Worm (Caenorhabditis elegans) whole organism, young adult: ENCODE results near the gene F38A5.8.
"Not testable (repeated sequence)": the region's sequence is repeated elsewhere in the genome, so short reads cannot be mapped to it uniquely, and the experiment has no call there.

Source experiments
- B0336.3 ChIP-seq: fragments of 200-800 bp; sonication (Bioruptor generic); IDR thresholded peaks from 2 replicates; pipeline ENCODE4 v1.3.6; 2022; ENCODE audit warnings: missing genetic modification characterization, missing compliant biosample characterization
- C06A6.2 ChIP-seq: fragments of 200-800 bp; sonication (Bioruptor generic); conservative IDR thresholded peaks from 2 replicates; pipeline ENCODE4 v1.3.6; 2022; ENCODE audit warnings: missing genetic modification characterization, missing compliant biosample characterization
- F52B5.7 ChIP-seq: sonication (generic microtip); optimal IDR thresholded peaks from 2 replicates; lab custom pipeline; 2016; ENCODE audit warnings: mild to moderate bottlenecking, missing genetic modification characterization, missing compliant biosample characterization
- T07F8.4 ChIP-seq: sonication (generic microtip); optimal IDR thresholded peaks from 2 replicates; lab custom pipeline; 2016; ENCODE audit warnings: mild to moderate bottlenecking, missing genetic modification characterization, moderate library complexity, missing compliant biosample characterization
- Y53G8AR.9 ChIP-seq: fragments of 200-800 bp; sonication (Bioruptor generic); conservative IDR thresholded peaks from 2 replicates; pipeline ENCODE4 v1.3.6; 2022; ENCODE audit warnings: missing genetic modification reagents, missing genetic modification characterization, missing compliant biosample characterization
- Y67H2A.10 ChIP-seq: fragments of 200-800 bp; sonication (Bioruptor generic); conservative IDR thresholded peaks from 2 replicates; pipeline ENCODE4 v1.3.6; 2022; ENCODE audit warnings: missing genetic modification reagents, missing genetic modification characterization, missing compliant biosample characterization
- akir-1 ChIP-seq: fragments of 200-800 bp; sonication (Bioruptor generic); optimal IDR thresholded peaks from 2 replicates; lab custom pipeline; 2018; ENCODE audit warnings: mild to moderate bottlenecking, missing genetic modification characterization, moderate library complexity, missing compliant biosample characterization
- ama-1 ChIP-seq, 3 experiments: fragments of 150-350 bp in 1 of 3; sonication (generic microtip) in 2 of 3; optimal IDR thresholded peaks; 2 replicates each; lab custom pipeline; 2014 to 2018; ENCODE audit warnings: missing biosample characterization in 2 of 3, missing genetic modification characterization in 2 of 3, missing genetic modification reagents in 2 of 3
- aptf-3 ChIP-seq: fragments of 200-800 bp; sonication (Bioruptor generic); IDR thresholded peaks from 2 replicates; pipeline ENCODE4 v1.3.6; 2022; ENCODE audit warnings: missing genetic modification characterization, missing compliant biosample characterization
- athp-1 ChIP-seq: sonication (generic microtip); optimal IDR thresholded peaks from 2 replicates; lab custom pipeline; 2017; ENCODE audit warnings: mild to moderate bottlenecking, missing genetic modification characterization, missing compliant biosample characterization
- attf-5 ChIP-seq: fragments of 200-800 bp; sonication (Bioruptor generic); optimal IDR thresholded peaks from 2 replicates; lab custom pipeline; 2018; ENCODE audit warnings: mild to moderate bottlenecking, missing genetic modification characterization, missing compliant biosample characterization
- bed-1 ChIP-seq: fragments of 200-800 bp; sonication (Bioruptor generic); IDR thresholded peaks from 2 replicates; pipeline ENCODE4 v1.3.6; 2022; ENCODE audit warnings: missing genetic modification reagents, missing genetic modification characterization, missing compliant biosample characterization
- cebp-1 ChIP-seq, 2 experiments: fragments of 200-800 bp in 1 of 2; sonication (Bioruptor generic) in 1 of 2; sonication (generic microtip) in 1 of 2; IDR thresholded peaks in 1 of 2; optimal IDR thresholded peaks in 1 of 2; 2 replicates each; pipeline versions ENCODE4 v1.3.6 to Lab custom; 2017 to 2022; ENCODE audit warnings: missing compliant biosample characterization in 2 of 2, missing genetic modification characterization in 2 of 2, mild to moderate bottlenecking in 1 of 2, missing genetic modification reagents in 1 of 2, moderate library complexity in 1 of 2
- ceh-27 ChIP-seq: fragments of 200-800 bp; sonication (Bioruptor generic); optimal IDR thresholded peaks from 2 replicates; lab custom pipeline; 2018; ENCODE audit warnings: mild to moderate bottlenecking, missing genetic modification characterization, moderate library complexity, missing compliant biosample characterization
- chd-7 ChIP-seq: sonication (generic microtip); optimal IDR thresholded peaks from 2 replicates; lab custom pipeline; 2016; ENCODE audit warnings: mild to moderate bottlenecking, missing genetic modification characterization, moderate library complexity, missing compliant biosample characterization
- efl-1 ChIP-seq: fragments of 150-350 bp; optimal IDR thresholded peaks from 2 replicates; lab custom pipeline; 2014; ENCODE audit warnings: missing biosample characterization, missing genetic modification reagents, missing genetic modification characterization
- lin-40 ChIP-seq: sonication (generic microtip); optimal IDR thresholded peaks from 2 replicates; lab custom pipeline; 2016; ENCODE audit warnings: missing genetic modification characterization, mild to moderate bottlenecking, missing compliant biosample characterization, missing genotype, missing genetic modification reagents
- mcd-1 ChIP-seq: fragments of 200-800 bp; sonication (Bioruptor generic); IDR thresholded peaks from 2 replicates; pipeline ENCODE4 v1.3.6; 2022; ENCODE audit warnings: missing genetic modification reagents, missing genetic modification characterization, missing compliant biosample characterization
- mes-4 ChIP-seq: sonication (generic microtip); optimal IDR thresholded peaks from 2 replicates; lab custom pipeline; 2016; ENCODE audit warnings: missing genotype, missing genetic modification characterization, missing compliant biosample characterization
- mxl-1 ChIP-seq: sonication (generic microtip); optimal IDR thresholded peaks from 2 replicates; lab custom pipeline; 2016; ENCODE audit warnings: missing genetic modification characterization, missing compliant biosample characterization
- nhr-179 ChIP-seq: sonication (generic microtip); optimal IDR thresholded peaks from 2 replicates; lab custom pipeline; 2016; ENCODE audit warnings: mild to moderate bottlenecking, missing genetic modification characterization, missing compliant biosample characterization
- nhr-80 ChIP-seq: sonication (generic microtip); optimal IDR thresholded peaks from 2 replicates; lab custom pipeline; 2016; ENCODE audit warnings: missing genetic modification characterization, missing compliant biosample characterization
- pha-4 ChIP-seq: fragments of 150-350 bp; sonication (generic microtip); optimal IDR thresholded peaks from 2 replicates; lab custom pipeline; 2014; ENCODE audit warnings: missing biosample characterization, missing genetic modification reagents, missing genetic modification characterization
- rec-8 ChIP-seq, 2 experiments: sonication (generic microtip); optimal IDR thresholded peaks; 2 replicates each; lab custom pipeline; 2016; ENCODE audit warnings: mild to moderate bottlenecking in 2 of 2, missing genetic modification characterization in 2 of 2, missing genetic modification reagents in 2 of 2, missing genotype in 2 of 2, missing biosample characterization in 1 of 2, missing compliant biosample characterization in 1 of 2, moderate library complexity in 1 of 2
- repo-1 ChIP-seq: sonication (generic microtip); optimal IDR thresholded peaks from 2 replicates; lab custom pipeline; 2017; ENCODE audit warnings: mild to moderate bottlenecking, missing genetic modification characterization, missing compliant biosample characterization
- rpc-1 ChIP-seq, 2 experiments: fragments of 150-350 bp in 1 of 2; sonication (generic microtip) in 1 of 2; optimal IDR thresholded peaks; 2 replicates each; lab custom pipeline; 2014 to 2018; ENCODE audit warnings: missing biosample characterization in 1 of 2, missing genetic modification characterization in 1 of 2, missing genetic modification reagents in 1 of 2, missing genotype in 1 of 2
- sdz-38 ChIP-seq: sonication (generic microtip); optimal IDR thresholded peaks from 2 replicates; lab custom pipeline; 2016; ENCODE audit warnings: missing genotype, missing genetic modification characterization, missing compliant biosample characterization
- sea-2 ChIP-seq: fragments of 200-800 bp; sonication (Bioruptor generic); IDR thresholded peaks from 2 replicates; pipeline ENCODE4 v1.3.6; 2022; ENCODE audit warnings: missing genetic modification characterization, missing compliant biosample characterization
- snpc-3.4 ChIP-seq: sonication (generic microtip); optimal IDR thresholded peaks from 2 replicates; lab custom pipeline; 2017; ENCODE audit warnings: missing genetic modification characterization, mild to moderate bottlenecking, missing compliant biosample characterization, antibody characterized with exemption, moderate library complexity, missing genotype, missing genetic modification reagents
- somi-1 ChIP-seq: fragments of 200-800 bp; sonication (Bioruptor generic); optimal IDR thresholded peaks from 2 replicates; lab custom pipeline; 2018; ENCODE audit warnings: mild to moderate bottlenecking, missing genetic modification characterization, missing compliant biosample characterization
- tbp1 ChIP-seq: fragments of 200-800 bp; sonication (Bioruptor generic); optimal IDR thresholded peaks from 2 replicates; lab custom pipeline; 2018; ENCODE audit warnings: mild to moderate bottlenecking, missing genetic modification characterization, missing compliant biosample characterization
- unc-130 ChIP-seq: sonication (generic microtip); optimal IDR thresholded peaks from 2 replicates; lab custom pipeline; 2016; ENCODE audit warnings: missing genetic modification reagents, missing genetic modification characterization, missing compliant biosample characterization
- ztf-18 ChIP-seq: sonication (generic microtip); optimal IDR thresholded peaks from 2 replicates; lab custom pipeline; 2016; ENCODE audit warnings: missing genotype, mild to moderate bottlenecking, missing genetic modification characterization, missing compliant biosample characterization
- ztf-26 ChIP-seq: sonication (generic microtip); optimal IDR thresholded peaks from 2 replicates; lab custom pipeline; 2017; ENCODE audit warnings: missing genetic modification characterization, missing compliant biosample characterization

The F38A5.8 gene

ce11 chrIV:6597918-6598317, 1.6 kb upstream of the F38A5.8 start, which contains the start of gene nspb-4:
nspb-4 (plus strand) TSS chrIV:6598218.
- not testable (repeated sequence) for TF ChIP-seq lin-40 (tag; lab: Kevin White, UChicago); nhr-179; Y67H2A.10

- TF ChIP-seq F52B5.7 (tag; lab: Kevin White, UChicago); ztf-26 (tag; lab: Kevin White, UChicago); Y53G8AR.9 (GFP tag; lab: Robert Waterston, UW): not testable (repeated sequence)
These were observed 807 bp upstream of the F38A5.8 start, which contains the start of gene nspb-5 for ce11 chrIV:6598740-6599139. nspb-5 (plus strand) TSS chrIV:6599040.

ce11 chrIV:6601213-6601724, 1.7 kb downstream of the F38A5.8 start, which contains the start of gene sup-36:
sup-36 (plus strand) TSS chrIV:6601674.
- TF ChIP-seq rec-8 (tag; optimal IDR thresholded peaks at IDR 0.05; lab: Kevin White, UChicago): no peak
- peak; percentile 31 for TF ChIP-seq nhr-80 (tag; lab: Kevin White, UChicago)
- no peak for TF ChIP-seq mes-4 (tag; lab: Kevin White, UChicago)
- TF ChIP-seq cebp-1 (GFP tag; IDR thresholded peaks at IDR 0.05; lab: Robert Waterston, UW): peak; percentile 84
- TF ChIP-seq cebp-1 (tag; optimal IDR thresholded peaks at IDR 0.05; lab: Kevin White, UChicago): peak; percentile 90
- no peak for TF ChIP-seq bed-1
- no peak for TF ChIP-seq ztf-18 (tag; lab: Kevin White, UChicago)
- peak; percentile 46 for TF ChIP-seq attf-5 (GFP tag; lab: Kevin White, UChicago)

- no peak for TF ChIP-seq ceh-27 (GFP tag; lab: Kevin White, UChicago)
- TF ChIP-seq T07F8.4 (tag; lab: Kevin White, UChicago): no peak
- TF ChIP-seq tbp1 (GFP tag; lab: Kevin White, UChicago): no peak
- TF ChIP-seq rpc-1 (optimal IDR thresholded peaks at IDR 0.05; lab: Kevin White, UChicago): no peak
- no peak for TF ChIP-seq rpc-1 (tag; optimal IDR thresholded peaks at IDR 0.05; lab: Kevin White, UChicago)
- TF ChIP-seq aptf-3: no peak
- no peak for TF ChIP-seq bed-1
- TF ChIP-seq athp-1 (tag; lab: Kevin White, UChicago): no peak
- no peak for TF ChIP-seq F52B5.7 (tag; lab: Kevin White, UChicago)
- TF ChIP-seq rec-8 (tag; optimal IDR thresholded peaks at IDR 0.05; lab: Kevin White, UChicago): no peak
- no peak for TF ChIP-seq B0336.3 (GFP tag; lab: Robert Waterston, UW)
These were observed 2.8 kb downstream of the F38A5.8 start, which contains the start of gene F15B10.3 for ce11 chrIV:6602376-6602775. F15B10.3 (plus strand) TSS chrIV:6602676.

- TF ChIP-seq C06A6.2 (no peak), chd-7 (tag; lab: Kevin White, UChicago) (peak; percentile 8), ama-1 (optimal IDR thresholded peaks at IDR 0.05; lab: Kevin White, UChicago) (no peak), ama-1 (GFP tag; optimal IDR thresholded peaks at IDR 0.05; lab: Kevin White, UChicago) (no peak), akir-1 (no peak), mcd-1 (GFP tag; lab: Robert Waterston, UW) (no peak), unc-130 (GFP tag; lab: Kevin White, UChicago) (no peak), sea-2 (no peak), F52B5.7 (tag; lab: Kevin White, UChicago) (no peak), pha-4 (tag; lab: Kevin White, UChicago) (no peak), efl-1 (GFP tag; lab: Kevin White, UChicago) (no peak), somi-1 (GFP tag; lab: Kevin White, UChicago) (no peak), snpc-3.4 (tag; lab: Kevin White, UChicago) (no peak), mxl-1 (tag; lab: Kevin White, UChicago) (no peak), repo-1 (peak; percentile 53), sdz-38 (tag; lab: Kevin White, UChicago) (no peak)
These were observed 4.0 kb downstream of the F38A5.8 start for ce11 chrIV:6603549-6603948.
